Worm (Caenorhabditis elegans): ENCODE measurements around the gene ZK228.1.
"Not testable (repeated sequence)": the region's sequence is repeated elsewhere in the genome, so short reads cannot be mapped to it uniquely, and the experiment has no call there.

The ZK228.1 gene

ce11 chrV:18439469-18439868 is 4.7 kb upstream of the ZK228.1 start, which contains the start of gene ZK262.9:
ZK262.9 (plus strand) TSS chrV:18439769.
- TF ChIP-seq unc-62 (GFP tag; optimal IDR thresholded peaks at IDR 0.05): not testable (repeated sequence)

ce11 chrV:18456574-18456973 is 12.4 kb downstream of the ZK228.1 start, which contains the start of gene ZK228.10:
ZK228.10 (plus strand) TSS chrV:18456874.
- TF ChIP-seq unc-62 (GFP tag; optimal IDR thresholded peaks at IDR 0.05): no peak

ce11 chrV:18461200-18461728 is 17.0 kb downstream of the ZK228.1 start, which contains the start of gene ZK228.3:
ZK228.3 (minus strand) TSS chrV:18461250.
- no peak for TF ChIP-seq unc-62 (GFP tag; optimal IDR thresholded peaks at IDR 0.05)

ce11 chrV:18462365-18462837 is 18.2 kb downstream of the ZK228.1 start, which contains the start of gene ZK228.4:
ZK228.4 (plus strand) TSS chrV:18462787.
- no peak for TF ChIP-seq unc-62 (GFP tag; optimal IDR thresholded peaks at IDR 0.05)

ce11 chrV:18468097-18468496 is 23.9 kb downstream of the ZK228.1 start, which contains the start of gene ZK228.13:
ZK228.13 (minus strand) TSS chrV:18468197.
- no peak for TF ChIP-seq unc-62 (GFP tag; optimal IDR thresholded peaks at IDR 0.05)

ce11 chrV:18473415-18473814 is 29.2 kb downstream of the ZK228.1 start, which contains the start of gene srh-182:
srh-182 (minus strand) TSS chrV:18473515.
- TF ChIP-seq unc-62 (GFP tag; optimal IDR thresholded peaks at IDR 0.05): no peak

ce11 chrV:18474223-18474622 is 30.0 kb downstream of the ZK228.1 start, which contains the start of gene srh-181:
srh-181 (plus strand) TSS chrV:18474523.
- TF ChIP-seq unc-62 (GFP tag; optimal IDR thresholded peaks at IDR 0.05): no peak

ce11 chrV:18476090-18476489 is 31.9 kb downstream of the ZK228.1 start, which contains the start of gene srh-179:
srh-179 (plus strand) TSS chrV:18476390.
- no peak for TF ChIP-seq unc-62 (GFP tag; optimal IDR thresholded peaks at IDR 0.05)

- TF ChIP-seq unc-62 (GFP tag; optimal IDR thresholded peaks at IDR 0.05): no peak
These were observed 36.0 kb downstream of the ZK228.1 start, which contains the start of gene srh-178 for ce11 chrV:18480231-18480630. srh-178 (minus strand) TSS chrV:18480331.

ce11 chrV:18487158-18487557 is 42.9 kb downstream of the ZK228.1 start, which contains the start of gene Y51A2D.18:
Y51A2D.18 (minus strand) TSS chrV:18487258.
- TF ChIP-seq unc-62 (GFP tag; optimal IDR thresholded peaks at IDR 0.05): no peak

ce11 chrV:18490284-18490832 is 46.1 kb downstream of the ZK228.1 start:
- TF ChIP-seq unc-62 (GFP tag; optimal IDR thresholded peaks at IDR 0.05): no peak

ce11 chrV:18491961-18492360 is 47.7 kb downstream of the ZK228.1 start, which contains the start of gene slo-1:
slo-1 (plus strand) TSS chrV:18492261.
- TF ChIP-seq unc-62 (GFP tag; optimal IDR thresholded peaks at IDR 0.05): no peak
